Worm (Caenorhabditis elegans) whole organism, L3 larva: ENCODE measurements around the gene rps-25.

Source experiments
- R02D3.7 ChIP-seq: fragments of 150-350 bp; optimal IDR thresholded peaks from 2 replicates; lab custom pipeline; 2014; ENCODE audit warnings: missing biosample characterization, missing genetic modification characterization
- ZK546.5 ChIP-seq: sonication (generic microtip); optimal IDR thresholded peaks from 2 replicates; lab custom pipeline; 2017; ENCODE audit warnings: missing biosample characterization, missing genetic modification characterization
- aly-2 ChIP-seq: fragments of 150-350 bp; optimal IDR thresholded peaks from 2 replicates; lab custom pipeline; 2014; ENCODE audit warnings: missing biosample characterization, missing genetic modification characterization
- ama-1 ChIP-seq: fragments of 150-350 bp; optimal IDR thresholded peaks from 2 replicates; lab custom pipeline; 2018
- ceh-16 ChIP-seq: sonication (generic microtip); optimal IDR thresholded peaks from 2 replicates; lab custom pipeline; 2017; ENCODE audit warnings: missing biosample characterization, missing genetic modification characterization
- ceh-28 ChIP-seq: fragments of 150-350 bp; optimal IDR thresholded peaks from 2 replicates; lab custom pipeline; 2014; ENCODE audit warnings: missing biosample characterization, missing genetic modification reagents, missing genetic modification characterization
- ceh-9 ChIP-seq: sonication (generic microtip); optimal IDR thresholded peaks from 2 replicates; lab custom pipeline; 2018; ENCODE audit warnings: missing biosample characterization, missing genetic modification characterization
- daf-12 ChIP-seq: fragments of 150-350 bp; optimal IDR thresholded peaks from 2 replicates; lab custom pipeline; 2014; ENCODE audit warnings: missing biosample characterization, missing genetic modification reagents, missing genetic modification characterization
- egl-27 ChIP-seq: sonication (generic microtip); optimal IDR thresholded peaks from 4 replicates; lab custom pipeline; 2017; ENCODE audit warnings: missing biosample characterization, missing genetic modification reagents, missing genetic modification characterization
- egl-5 ChIP-seq: fragments of 150-350 bp; optimal IDR thresholded peaks from 2 replicates; lab custom pipeline; 2017; ENCODE audit warnings: missing biosample characterization, missing genetic modification reagents, missing genetic modification characterization, inconsistent platforms
- elt-1 ChIP-seq: fragments of 150-350 bp; optimal IDR thresholded peaks from 2 replicates; lab custom pipeline; 2014; ENCODE audit warnings: missing biosample characterization, missing genetic modification characterization
- elt-2 ChIP-seq: sonication (generic microtip); optimal IDR thresholded peaks from 2 replicates; lab custom pipeline; 2016; ENCODE audit warnings: missing genetic modification reagents, mild to moderate bottlenecking, missing genetic modification characterization, missing compliant biosample characterization
- elt-3 ChIP-seq, 3 experiments: fragments of 150-350 bp in 1 of 3; sonication (generic microtip) in 2 of 3; optimal IDR thresholded peaks; 2 replicates in 2 of 3; 4 replicates in 1 of 3; lab custom pipeline; 2014 to 2017; ENCODE audit warnings: missing biosample characterization in 3 of 3, missing genetic modification characterization in 3 of 3
- eor-1 ChIP-seq, 2 experiments: fragments of 150-350 bp; optimal IDR thresholded peaks; 2 replicates each; lab custom pipeline; 2014 to 2018; ENCODE audit warnings: missing biosample characterization in 2 of 2, missing genetic modification characterization in 2 of 2
- fkh-2 ChIP-seq: fragments of 150-350 bp; optimal IDR thresholded peaks from 2 replicates; lab custom pipeline; 2014; ENCODE audit warnings: missing biosample characterization, missing genetic modification reagents, missing genetic modification characterization
- hmg-11 ChIP-seq: sonication (generic microtip); optimal IDR thresholded peaks from 2 replicates; lab custom pipeline; 2016; ENCODE audit warnings: missing genetic modification characterization, missing compliant biosample characterization
- jun-1 ChIP-seq: fragments of 150-350 bp; optimal IDR thresholded peaks from 2 replicates; lab custom pipeline; 2014; ENCODE audit warnings: missing biosample characterization, missing genetic modification reagents, missing genetic modification characterization
- lin-15B ChIP-seq: fragments of 150-350 bp; optimal IDR thresholded peaks from 2 replicates; lab custom pipeline; 2014; ENCODE audit warnings: missing biosample characterization, missing genetic modification characterization
- lin-39 ChIP-seq: fragments of 150-350 bp; optimal IDR thresholded peaks from 2 replicates; lab custom pipeline; 2018; ENCODE audit warnings: missing biosample characterization, missing genetic modification reagents, missing genetic modification characterization
- mdl-1 ChIP-seq: fragments of 150-350 bp; optimal IDR thresholded peaks from 2 replicates; lab custom pipeline; 2014; ENCODE audit warnings: missing biosample characterization, missing genetic modification characterization
- nfya-1 ChIP-seq: sonication (generic microtip); optimal IDR thresholded peaks from 2 replicates; lab custom pipeline; 2017; ENCODE audit warnings: missing genetic modification characterization, mild to moderate bottlenecking, missing compliant biosample characterization, antibody characterized with exemption, moderate library complexity; ENCODE audit not compliant: insufficient read depth
- nhr-11 ChIP-seq: fragments of 150-350 bp; optimal IDR thresholded peaks from 2 replicates; lab custom pipeline; 2014; ENCODE audit warnings: missing biosample characterization, missing genetic modification characterization
- nhr-12 ChIP-seq: fragments of 150-350 bp; optimal IDR thresholded peaks from 2 replicates; lab custom pipeline; 2014; ENCODE audit warnings: missing biosample characterization, missing genetic modification characterization
- nhr-23 ChIP-seq: fragments of 150-350 bp; optimal IDR thresholded peaks from 2 replicates; lab custom pipeline; 2014; ENCODE audit warnings: missing biosample characterization, missing genetic modification reagents, missing genetic modification characterization
- nhr-237 ChIP-seq: fragments of 150-350 bp; optimal IDR thresholded peaks from 2 replicates; lab custom pipeline; 2014; ENCODE audit warnings: missing biosample characterization, missing genetic modification characterization
- nhr-25 ChIP-seq: sonication (generic microtip); optimal IDR thresholded peaks from 2 replicates; lab custom pipeline; 2017; ENCODE audit warnings: missing biosample characterization, missing genetic modification characterization
- nhr-28 ChIP-seq: fragments of 150-350 bp; optimal IDR thresholded peaks from 2 replicates; lab custom pipeline; 2014; ENCODE audit warnings: missing biosample characterization, missing genetic modification characterization
- nhr-43 ChIP-seq: sonication (generic microtip); optimal IDR thresholded peaks from 2 replicates; lab custom pipeline; 2016; ENCODE audit warnings: mild to moderate bottlenecking, missing genetic modification characterization, missing compliant biosample characterization; ENCODE audit not compliant: poor library complexity, severe bottlenecking
- pha-4 ChIP-seq: fragments of 150-350 bp; optimal IDR thresholded peaks from 2 replicates; lab custom pipeline; 2014; ENCODE audit warnings: missing biosample characterization, missing genetic modification reagents, missing genetic modification characterization
- pqm-1 ChIP-seq: fragments of 150-350 bp; optimal IDR thresholded peaks from 2 replicates; lab custom pipeline; 2017; ENCODE audit warnings: missing biosample characterization, missing genetic modification characterization, inconsistent platforms
- skn-1 ChIP-seq: fragments of 150-350 bp; optimal IDR thresholded peaks from 2 replicates; lab custom pipeline; 2014; ENCODE audit warnings: missing biosample characterization, missing genetic modification characterization
- snpc-4 ChIP-seq: fragments of 150-350 bp; optimal IDR thresholded peaks from 2 replicates; lab custom pipeline; 2014; ENCODE audit warnings: missing biosample characterization, missing genetic modification characterization
- tbx-2 ChIP-seq: sonication (generic microtip); optimal IDR thresholded peaks from 2 replicates; lab custom pipeline; 2016; ENCODE audit warnings: mild to moderate bottlenecking, missing genetic modification characterization, missing compliant biosample characterization
- unc-39 ChIP-seq: sonication (generic microtip); optimal IDR thresholded peaks from 4 replicates; lab custom pipeline; 2017; ENCODE audit warnings: missing biosample characterization, missing genetic modification characterization
- zag-1 ChIP-seq: fragments of 150-350 bp; optimal IDR thresholded peaks from 2 replicates; lab custom pipeline; 2014; ENCODE audit warnings: missing biosample characterization, missing genetic modification characterization
- ztf-4 ChIP-seq: fragments of 150-350 bp; optimal IDR thresholded peaks from 2 replicates; lab custom pipeline; 2014; ENCODE audit warnings: missing biosample characterization, missing genetic modification characterization

The rps-25 gene

ce11 chrIV:5947555-5948151 is at the start of gene rps-25:
Gene rps-25, minus strand, starts transcription at chrIV:5947605.
- TF ChIP-seq nhr-25 (tag; lab: Kevin White, UChicago) (peak; percentile 35), nhr-23 (peak; percentile 32), elt-3 (tag; optimal IDR thresholded peaks at IDR 0.05; lab: Kevin White, UChicago) (no peak), pha-4 (tag; lab: Kevin White, UChicago) (peak; percentile 82), pqm-1 (tag; lab: Kevin White, UChicago) (no peak), elt-1 (tag; lab: Kevin White, UChicago) (no peak), ZK546.5 (tag; lab: Kevin White, UChicago) (no peak), jun-1 (tag; lab: Kevin White, UChicago) (no peak), nfya-1 (tag; lab: Kevin White, UChicago) (peak; percentile 80), lin-15B (peak; percentile 58), nhr-237 (tag; lab: Kevin White, UChicago) (no peak), R02D3.7 (tag; lab: Kevin White, UChicago) (peak; percentile 18), elt-2 (tag; lab: Kevin White, UChicago) (peak; percentile 19), aly-2 (tag; lab: Kevin White, UChicago) (no peak), lin-39 (tag; lab: Kevin White, UChicago) (peak; percentile 97), skn-1 (tag; lab: Kevin White, UChicago) (peak; percentile 0), egl-5 (tag; lab: Kevin White, UChicago) (peak; percentile 72), hmg-11 (peak; percentile 43), ama-1 (lab: Kevin White, UChicago) (peak; percentile 16), ztf-4 (tag; lab: Kevin White, UChicago) (no peak), ceh-9 (tag; lab: Kevin White, UChicago) (no peak), snpc-4 (tag; lab: Kevin White, UChicago) (peak; percentile 73)
- TF ChIP-seq, all 47 proteins: peak for 13

- TF ChIP-seq hmg-11 (no peak), egl-27 (no peak), ama-1 (lab: Kevin White, UChicago) (no peak), nhr-43 (tag; lab: Kevin White, UChicago) (no peak), unc-39 (tag; lab: Kevin White, UChicago) (no peak)
These were observed 43.1 kb upstream of the rps-25 start for ce11 chrIV:5990503-5990902.

DNA sequence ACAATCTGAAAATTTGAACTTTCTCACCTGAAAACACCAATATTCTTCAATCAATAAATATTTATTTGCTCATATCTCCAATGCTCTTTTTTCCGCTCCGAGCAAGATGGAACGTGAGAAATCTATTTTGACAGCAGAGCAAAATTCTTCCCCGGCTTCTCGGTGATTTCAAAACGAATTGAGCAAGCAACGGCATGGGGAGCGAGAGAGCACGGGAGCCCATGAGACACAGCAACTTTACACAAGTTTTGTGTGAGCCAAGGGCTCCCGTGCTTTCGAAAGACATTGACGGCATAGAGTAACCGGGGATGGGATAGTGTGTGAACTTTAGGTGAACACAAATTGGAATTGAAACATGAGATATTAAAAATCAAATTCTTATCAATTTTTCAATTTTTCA is 39.4 kb upstream of the rps-25 start:
- no peak for TF ChIP-seq ztf-4 (tag; lab: Kevin White, UChicago)
- TF ChIP-seq ceh-9 (tag; lab: Kevin White, UChicago), result no peak
- TF ChIP-seq nhr-28 (tag; lab: Kevin White, UChicago), result no peak
- no peak for TF ChIP-seq eor-1 (tag; optimal IDR thresholded peaks at IDR 0.05; lab: Kevin White, UChicago)
- no peak for TF ChIP-seq zag-1 (tag; lab: Kevin White, UChicago)
- no peak for TF ChIP-seq lin-15B
- TF ChIP-seq ceh-16 (tag; lab: Kevin White, UChicago), result no peak
- no peak for TF ChIP-seq hmg-11
- TF ChIP-seq aly-2 (tag; lab: Kevin White, UChicago), result no peak
- TF ChIP-seq nhr-12, result no peak
- no peak for TF ChIP-seq egl-27
- TF ChIP-seq snpc-4 (tag; lab: Kevin White, UChicago), result no peak
- TF ChIP-seq nhr-11 (tag; lab: Kevin White, UChicago), result no peak
- TF ChIP-seq fkh-2 (tag; lab: Kevin White, UChicago), result no peak
- no peak for TF ChIP-seq ZK546.5 (tag; lab: Kevin White, UChicago)
- no peak for TF ChIP-seq elt-2 (tag; lab: Kevin White, UChicago)
- TF ChIP-seq mdl-1, result no peak
- TF ChIP-seq, all 47 proteins: peak for 0

DNA sequence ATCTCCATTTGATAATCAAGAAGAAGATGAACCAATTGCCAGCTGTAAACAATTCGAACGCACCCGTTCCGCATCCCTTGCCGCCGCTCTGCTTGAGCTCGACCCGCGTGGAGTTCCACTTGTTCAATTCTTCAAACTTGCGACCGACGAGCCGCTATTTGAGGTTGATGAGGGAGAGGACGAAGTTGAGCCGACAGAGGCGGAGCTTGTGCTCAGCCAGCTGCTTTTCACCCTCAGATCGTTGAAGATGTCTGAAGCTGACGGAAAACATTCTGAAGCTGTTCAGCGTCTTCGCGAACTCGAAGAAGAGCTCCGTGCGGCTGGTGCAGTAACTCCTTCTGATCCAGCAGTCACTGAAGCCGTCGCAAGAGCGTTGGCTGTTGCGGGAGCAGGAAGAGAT is 38.4 kb upstream of the rps-25 start:
- TF ChIP-seq tbx-2 (tag; lab: Kevin White, UChicago) (no peak), ama-1 (lab: Kevin White, UChicago) (peak; percentile 39), aly-2 (tag; lab: Kevin White, UChicago) (peak; percentile 1)
- TF ChIP-seq, all 47 proteins: peak for 2

DNA sequence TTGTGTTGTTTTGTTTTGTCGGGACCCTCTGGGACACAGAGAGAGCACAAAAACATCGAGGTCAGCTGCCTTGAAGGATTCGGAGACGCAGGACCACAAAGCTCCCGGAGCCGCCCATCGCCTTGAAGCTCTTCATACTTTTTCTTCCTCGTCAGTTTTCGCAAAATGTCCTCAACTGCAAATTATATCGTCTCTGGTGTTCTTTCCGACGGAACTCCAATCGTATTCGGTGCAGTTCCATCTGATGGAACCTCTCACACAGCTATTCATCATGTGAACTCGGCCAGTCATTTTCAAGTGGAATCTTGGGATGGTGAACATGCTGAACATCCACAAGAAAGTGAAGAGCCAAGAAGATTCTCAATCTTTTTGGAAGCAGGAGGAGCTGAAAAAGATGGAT is 38.0 kb upstream of the rps-25 start:
- peak; percentile 8 for TF ChIP-seq lin-39 (tag; lab: Kevin White, UChicago)
- TF ChIP-seq pqm-1 (tag; lab: Kevin White, UChicago), result no peak
- TF ChIP-seq egl-27, result no peak
- TF ChIP-seq ceh-28 (tag; lab: Kevin White, UChicago), result no peak
- TF ChIP-seq daf-12, result no peak
